Worm (Caenorhabditis elegans) whole organism, young adult: ENCODE data around the gene lido-11.

Experiments used
- K12H6.12 ChIP-seq: fragments of 200-800 bp; sonication (Bioruptor generic); optimal IDR thresholded peaks from 2 replicates; lab custom pipeline; 2018; ENCODE audit warnings: mild to moderate bottlenecking, missing genetic modification characterization, missing compliant biosample characterization
- ceh-100 ChIP-seq: fragments of 200-800 bp; sonication (Bioruptor generic); IDR thresholded peaks from 2 replicates; pipeline ENCODE4 v1.3.6; 2022; ENCODE audit warnings: missing genetic modification reagents, missing genetic modification characterization, missing compliant biosample characterization
- lin-40 ChIP-seq: sonication (generic microtip); optimal IDR thresholded peaks from 2 replicates; lab custom pipeline; 2016; ENCODE audit warnings: missing genetic modification characterization, mild to moderate bottlenecking, missing compliant biosample characterization, missing genotype, missing genetic modification reagents

- TF ChIP-seq ceh-100 (no peak), K12H6.12 (tag; lab: Kevin White, UChicago) (peak; percentile 36), lin-40 (tag; lab: Kevin White, UChicago) (no peak)
Observed at ce11 chrII:2987122-2987556, 16.6 kb upstream of the lido-11 start.
